Comparison of ENCODE assay signal across 4 worm cellular contexts in the genomic region with DNA sequence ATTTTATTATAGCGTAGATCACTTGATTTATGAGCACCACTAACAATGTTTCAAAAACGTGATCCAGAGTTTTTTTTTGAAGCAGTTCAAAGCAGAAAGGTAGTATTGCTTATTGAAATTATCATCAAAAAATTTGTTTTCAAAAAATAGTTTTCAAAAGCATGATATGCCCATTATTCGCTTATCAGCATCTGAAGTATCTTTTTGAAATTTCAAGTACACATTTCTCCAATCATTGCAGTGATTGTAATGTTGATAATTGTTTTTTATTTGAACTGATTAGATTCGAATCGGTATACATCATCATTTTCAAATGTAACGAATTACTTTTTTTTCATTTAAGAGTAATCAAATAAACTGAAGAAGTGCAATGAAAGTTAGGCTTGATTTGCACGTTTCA.
TF ChIP-seq lines count a peak whose summit lies in the region.

No protein-coding gene starts in this region.

TF ChIP-seq in whole organism, L1 larva, 84 proteins besides CTCF, POLR2A, EP300 and RAD21:
- peak; percentile 46 for TF ChIP-seq elt-2 (tag; optimal IDR thresholded peaks at IDR 0.05; lab: Kevin White, UChicago)
- no peak for TF ChIP-seq hlh-17 (GFP tag; optimal IDR thresholded peaks at IDR 0.05; lab: Kevin White, UChicago; ENCODE audit: borderline replicate concordance)

TF ChIP-seq in whole organism, L2 larva, 48 proteins besides CTCF, POLR2A, EP300 and RAD21:
- TF ChIP-seq fos-1 (tag; optimal IDR thresholded peaks at IDR 0.05; lab: Kevin White, UChicago) (peak; percentile 25), skn-1 (tag; optimal IDR thresholded peaks at IDR 0.05; lab: Kevin White, UChicago) (peak; percentile 54), ztf-1 (GFP tag; conservative IDR thresholded peaks at IDR 0.05; lab: Robert Waterston, UW) (no peak), mdl-1 (tag; optimal IDR thresholded peaks at IDR 0.05; lab: Kevin White, UChicago) (no peak)

TF ChIP-seq in whole organism, L3 larva, 47 proteins besides CTCF, POLR2A, EP300 and RAD21:
- no peak for TF ChIP-seq sea-2 (GFP tag; optimal IDR thresholded peaks at IDR 0.05; lab: Kevin White, UChicago)
- TF ChIP-seq snpc-4 (tag; optimal IDR thresholded peaks at IDR 0.05; lab: Kevin White, UChicago): no peak
- TF ChIP-seq pha-4 (tag; optimal IDR thresholded peaks at IDR 0.05; lab: Kevin White, UChicago): no peak
- TF ChIP-seq pqm-1 (tag; optimal IDR thresholded peaks at IDR 0.05; lab: Kevin White, UChicago): peak; percentile 33
- peak; percentile 58 for TF ChIP-seq elt-2 (tag; optimal IDR thresholded peaks at IDR 0.05; lab: Kevin White, UChicago)
- no peak for TF ChIP-seq nhr-237 (tag; optimal IDR thresholded peaks at IDR 0.05; lab: Kevin White, UChicago)

TF ChIP-seq in whole organism, L4 larva, 104 proteins besides CTCF, POLR2A, EP300 and RAD21:
- TF ChIP-seq zip-2 (tag; optimal IDR thresholded peaks at IDR 0.05; lab: Kevin White, UChicago) (no peak), unc-62 (GFP tag; optimal IDR thresholded peaks at IDR 0.05 in 1 of 2; lab: Kevin White, UChicago) (peak in 1 of 2 experiments; percentile 32), unc-62 (tag; optimal IDR thresholded peaks at IDR 0.05; lab: Kevin White, UChicago) (no peak), pqm-1 (tag; optimal IDR thresholded peaks at IDR 0.05; lab: Kevin White, UChicago) (peak; percentile 52), F37D6.2 (tag; optimal IDR thresholded peaks at IDR 0.05; lab: Kevin White, UChicago) (no peak), dve-1 (tag; optimal IDR thresholded peaks at IDR 0.05; lab: Kevin White, UChicago; ENCODE audit: insufficient read depth) (peak; percentile 41), nhr-111 (GFP tag; optimal IDR thresholded peaks at IDR 0.05; lab: Kevin White, UChicago) (no peak), aha-1 (tag; lab: Kevin White, UChicago) (peak; percentile 40)
